Worm (Caenorhabditis elegans): Measurements from ENCODE around the gene ZK1248.4.

DNA sequence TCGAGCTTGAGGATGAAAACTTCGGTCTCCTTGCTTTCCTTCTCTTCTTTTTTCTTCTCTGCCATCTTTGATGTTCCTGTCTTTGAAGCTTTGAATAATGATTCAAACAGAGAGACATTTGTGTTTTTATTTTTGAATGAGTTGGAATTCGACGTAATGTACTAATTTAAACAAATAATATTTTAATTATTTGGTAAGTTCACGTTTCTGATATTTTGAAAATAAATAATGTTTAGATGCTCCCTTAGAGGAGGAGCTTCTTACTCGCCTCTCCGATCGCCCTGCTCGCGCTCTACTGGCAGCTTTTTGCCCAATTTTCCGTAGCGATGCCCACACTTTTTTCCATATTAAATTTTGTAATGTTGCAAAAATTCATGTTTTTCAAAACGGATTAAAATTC, 17.3 kb upstream of the ZK1248.4 start, which contains the start of the genes K05F1.9 and K05F1.1:
- TF ChIP-seq unc-62 (GFP tag; optimal IDR thresholded peaks at IDR 0.05 in 1 of 2) (no peak), unc-62 (tag; optimal IDR thresholded peaks at IDR 0.05) (no peak), fkh-10 (GFP tag; optimal IDR thresholded peaks at IDR 0.05) (no peak)
